Worm (Caenorhabditis elegans): ENCODE results near the gene F08B12.4.

DNA sequence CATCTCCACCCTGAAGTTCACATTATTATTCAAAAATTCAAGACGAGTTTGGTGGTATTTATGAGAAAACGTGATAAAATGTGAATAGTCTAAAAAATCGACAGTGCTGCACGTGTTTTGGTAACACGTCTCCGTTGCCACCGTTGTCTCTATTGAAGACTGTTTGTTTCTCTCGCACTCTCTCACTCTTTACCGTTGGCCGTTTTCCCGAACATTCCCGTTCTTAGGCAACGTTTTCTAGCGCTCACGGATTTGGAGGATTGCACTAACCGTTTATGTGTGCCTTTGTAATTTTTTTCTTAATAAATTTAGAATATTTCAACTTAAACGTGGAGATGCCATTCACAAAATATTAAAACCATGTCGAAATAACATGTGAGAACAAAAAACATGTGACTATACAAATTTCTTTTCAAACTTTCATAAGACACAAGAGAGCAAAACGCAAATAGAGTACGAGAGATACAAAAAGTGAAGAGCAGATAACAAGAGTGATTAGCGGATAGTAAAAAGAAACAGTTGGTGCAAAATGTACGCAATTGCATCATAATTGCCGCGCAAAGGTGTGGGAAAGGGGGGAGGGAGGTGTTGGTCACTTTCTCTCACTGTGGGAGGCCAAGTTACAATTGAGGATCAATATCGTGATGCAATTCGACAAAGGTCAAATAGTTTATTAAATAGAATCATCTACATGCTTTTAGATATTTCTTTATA lies 7.5 kb upstream of the F08B12.4 start, which contains the start of gene pek-1:
- TF ChIP-seq pqm-1 (tag; optimal IDR thresholded peaks at IDR 0.05): no peak
- no peak for TF ChIP-seq tbx-2 (tag; optimal IDR thresholded peaks at IDR 0.05)
- no peak for TF ChIP-seq ztf-16 (tag; optimal IDR thresholded peaks at IDR 0.05)
- no peak for TF ChIP-seq F13H6.1 (tag; optimal IDR thresholded peaks at IDR 0.05)
- no peak for TF ChIP-seq fkh-10 (GFP tag; optimal IDR thresholded peaks at IDR 0.05)
- no peak for TF ChIP-seq rnt-1 (tag; optimal IDR thresholded peaks at IDR 0.05)
- no peak for TF ChIP-seq ceh-9 (tag; optimal IDR thresholded peaks at IDR 0.05)
- no peak for TF ChIP-seq nfya-1 (tag; optimal IDR thresholded peaks at IDR 0.05)
- no peak for TF ChIP-seq ama-1 (optimal IDR thresholded peaks at IDR 0.05)
- no peak for TF ChIP-seq ets-4 (tag; optimal IDR thresholded peaks at IDR 0.05)
- no peak for TF ChIP-seq ceh-24 (tag; optimal IDR thresholded peaks at IDR 0.05)
- TF ChIP-seq ref-2 (tag; optimal IDR thresholded peaks at IDR 0.05): peak; percentile 64
- TF ChIP-seq hlh-30 (tag; optimal IDR thresholded peaks at IDR 0.05; ENCODE audit: insufficient read depth): peak; percentile 61
- no peak for TF ChIP-seq unc-3 (GFP tag; conservative IDR thresholded peaks at IDR 0.05)
- TF ChIP-seq unc-3 (tag; optimal IDR thresholded peaks at IDR 0.05): no peak

Measured in whole organism, late embryonic.